Worm (Caenorhabditis elegans) whole organism, L4 larva: ENCODE results near the gene F40F4.7.
A peak's percentile ranks its signal among the peaks of the same experiment; 100 is the strongest.

Source experiments
- D1046.2 ChIP-seq: fragments of 200-800 bp; sonication (Bioruptor generic); IDR thresholded peaks from 2 replicates; pipeline ENCODE4 v1.3.6; 2022; ENCODE audit warnings: missing genetic modification characterization, missing compliant biosample characterization
- F26F4.8 ChIP-seq: fragments of 200-800 bp; sonication (Bioruptor generic); conservative IDR thresholded peaks from 2 replicates; pipeline ENCODE4 v1.3.6; 2022; ENCODE audit warnings: missing genetic modification characterization, missing compliant biosample characterization
- F37D6.2 ChIP-seq: sonication (generic microtip); optimal IDR thresholded peaks from 2 replicates; lab custom pipeline; 2016; ENCODE audit warnings: mild to moderate bottlenecking, missing genetic modification characterization, missing compliant biosample characterization
- F44E2.7 ChIP-seq: fragments of 200-800 bp; sonication (Bioruptor generic); IDR thresholded peaks from 2 replicates; pipeline ENCODE4 v2.1.2; 2022; ENCODE audit warnings: missing genetic modification characterization, missing compliant biosample characterization
- R02D3.7 ChIP-seq: fragments of 150-350 bp; sonication (generic microtip); optimal IDR thresholded peaks from 3 replicates; lab custom pipeline; 2014; ENCODE audit warnings: missing biosample characterization, missing genetic modification characterization
- T20F7.1 ChIP-seq: fragments of 200-800 bp; sonication (Bioruptor generic); optimal IDR thresholded peaks from 2 replicates; lab custom pipeline; 2018; ENCODE audit warnings: mild to moderate bottlenecking, missing genetic modification characterization, missing compliant biosample characterization
- T26A8.4 ChIP-seq: fragments of 200-800 bp; sonication (Bioruptor generic); IDR thresholded peaks from 2 replicates; pipeline ENCODE4 v1.3.6; 2022; ENCODE audit warnings: missing genetic modification characterization, missing compliant biosample characterization
- Y48G9A.11 ChIP-seq: fragments of 200-800 bp; sonication (Bioruptor generic); IDR thresholded peaks from 2 replicates; pipeline ENCODE4 v1.3.6; 2022; ENCODE audit warnings: missing genetic modification reagents, missing genetic modification characterization, missing compliant biosample characterization
- Y75B8A.6 ChIP-seq: fragments of 200-800 bp; sonication (Bioruptor generic); IDR thresholded peaks from 2 replicates; pipeline ENCODE4 v1.3.6; 2022; ENCODE audit warnings: missing genetic modification reagents, missing genetic modification characterization, missing compliant biosample characterization
- ZK337.2 ChIP-seq: fragments of 200-800 bp; sonication (Bioruptor generic); IDR thresholded peaks from 2 replicates; pipeline ENCODE4 v1.3.6; 2022; ENCODE audit warnings: missing genetic modification reagents, missing genetic modification characterization, missing compliant biosample characterization
- ZK546.5 ChIP-seq, 2 experiments: sonication (generic microtip); optimal IDR thresholded peaks; 2 replicates each; lab custom pipeline; 2017; ENCODE audit warnings: missing biosample characterization in 2 of 2, missing genetic modification characterization in 2 of 2
- ama-1 ChIP-seq: fragments of 150-350 bp; optimal IDR thresholded peaks from 2 replicates; lab custom pipeline; 2014; ENCODE audit warnings: inconsistent platforms, mixed read lengths
- ceh-28 ChIP-seq: fragments of 150-350 bp; optimal IDR thresholded peaks from 2 replicates; lab custom pipeline; 2014; ENCODE audit warnings: missing biosample characterization, missing genetic modification reagents, missing genetic modification characterization
- ceh-32 ChIP-seq: sonication (generic microtip); optimal IDR thresholded peaks from 2 replicates; lab custom pipeline; 2016; ENCODE audit warnings: mild to moderate bottlenecking, missing genetic modification characterization, missing compliant biosample characterization; ENCODE audit not compliant: poor library complexity
- ceh-62 ChIP-seq: sonication (generic microtip); optimal IDR thresholded peaks from 2 replicates; lab custom pipeline; 2017; ENCODE audit warnings: missing biosample characterization, missing genetic modification characterization
- ceh-82 ChIP-seq: sonication (generic microtip); optimal IDR thresholded peaks from 2 replicates; lab custom pipeline; 2017; ENCODE audit warnings: missing biosample characterization, missing genetic modification characterization
- ces-1 ChIP-seq: fragments of 150-350 bp; sonication (generic microtip); optimal IDR thresholded peaks from 4 replicates; lab custom pipeline; 2014; ENCODE audit warnings: missing biosample characterization, missing genetic modification reagents, missing genetic modification characterization
- ctbp-1 ChIP-seq: fragments of 200-800 bp; sonication (Bioruptor generic); IDR thresholded peaks from 2 replicates; pipeline ENCODE4 v1.3.6; 2022; ENCODE audit warnings: missing genetic modification reagents, missing genetic modification characterization, missing compliant biosample characterization
- daf-16 ChIP-seq, 3 experiments: sonication (generic microtip); optimal IDR thresholded peaks; 2 replicates each; lab custom pipeline; 2016 to 2017; ENCODE audit warnings: missing genetic modification characterization in 3 of 3, missing genetic modification reagents in 3 of 3, mild to moderate bottlenecking in 2 of 3, missing compliant biosample characterization in 2 of 3, missing biosample characterization in 1 of 3, moderate library complexity in 1 of 3
- daf-19 ChIP-seq: fragments of 200-800 bp; sonication (Bioruptor generic); conservative IDR thresholded peaks from 2 replicates; pipeline ENCODE4 v1.3.6; 2022; ENCODE audit warnings: missing genetic modification characterization, missing compliant biosample characterization
- daf-8 ChIP-seq: fragments of 200-800 bp; sonication (Bioruptor generic); IDR thresholded peaks from 2 replicates; pipeline ENCODE4 v1.3.6; 2022; ENCODE audit warnings: missing genetic modification characterization, missing compliant biosample characterization
- dmd-9 ChIP-seq: fragments of 200-800 bp; sonication (Bioruptor generic); IDR thresholded peaks from 2 replicates; pipeline ENCODE4 v1.3.6; 2022; ENCODE audit warnings: missing genetic modification reagents, missing genetic modification characterization, missing compliant biosample characterization
- dpl-1 ChIP-seq: fragments of 150-350 bp; optimal IDR thresholded peaks from 2 replicates; lab custom pipeline; 2014; ENCODE audit warnings: missing biosample characterization, missing genetic modification reagents, missing genetic modification characterization
- duxl-1 ChIP-seq: sonication (generic microtip); optimal IDR thresholded peaks from 2 replicates; lab custom pipeline; 2016; ENCODE audit warnings: mild to moderate bottlenecking, missing genetic modification characterization, moderate library complexity, missing compliant biosample characterization; ENCODE audit not compliant: poor library complexity
- dve-1 ChIP-seq: sonication (generic microtip); optimal IDR thresholded peaks from 2 replicates; lab custom pipeline; 2017; ENCODE audit warnings: antibody characterized with exemption, mild to moderate bottlenecking, missing genetic modification characterization, missing compliant biosample characterization; ENCODE audit not compliant: insufficient read depth
- egl-43 ChIP-seq: fragments of 200-800 bp; sonication (Bioruptor generic); IDR thresholded peaks from 2 replicates; pipeline ENCODE4 v1.3.6; 2022; ENCODE audit warnings: missing genetic modification reagents, missing genetic modification characterization, missing compliant biosample characterization
- hlh-11 ChIP-seq: fragments of 200-800 bp; sonication (Bioruptor generic); optimal IDR thresholded peaks from 2 replicates; lab custom pipeline; 2018; ENCODE audit warnings: mild to moderate bottlenecking, missing genetic modification characterization, missing compliant biosample characterization
- hlh-30 ChIP-seq: sonication (generic microtip); optimal IDR thresholded peaks from 2 replicates; lab custom pipeline; 2017; ENCODE audit warnings: antibody characterized with exemption, mild to moderate bottlenecking, missing genetic modification characterization, missing compliant biosample characterization; ENCODE audit not compliant: insufficient read depth
- hmg-1.1 ChIP-seq: fragments of 200-800 bp; sonication (Bioruptor generic); IDR thresholded peaks from 2 replicates; pipeline ENCODE4 v1.3.6; 2022; ENCODE audit warnings: missing genetic modification reagents, missing genetic modification characterization, missing compliant biosample characterization
- lim-7 ChIP-seq: fragments of 200-800 bp; sonication (Bioruptor generic); IDR thresholded peaks from 2 replicates; pipeline ENCODE4 v1.3.6; 2022; ENCODE audit warnings: missing genetic modification characterization, missing compliant biosample characterization
- lin-29 ChIP-seq: fragments of 200-800 bp; sonication (Bioruptor generic); IDR thresholded peaks from 2 replicates; pipeline ENCODE4 v1.3.6; 2022; ENCODE audit warnings: missing genetic modification reagents, missing genetic modification characterization, missing compliant biosample characterization
- lin-38 ChIP-seq: fragments of 200-800 bp; sonication (Bioruptor generic); IDR thresholded peaks from 2 replicates; pipeline ENCODE4 v1.3.6; 2022; ENCODE audit warnings: missing genetic modification reagents, missing genetic modification characterization, missing compliant biosample characterization
- lin-39 ChIP-seq: fragments of 150-350 bp; optimal IDR thresholded peaks from 2 replicates; lab custom pipeline; 2014; ENCODE audit warnings: missing biosample characterization, missing genetic modification reagents, missing genetic modification characterization
- lir-3 ChIP-seq: sonication (generic microtip); optimal IDR thresholded peaks from 2 replicates; lab custom pipeline; 2016; ENCODE audit warnings: mild to moderate bottlenecking, missing genetic modification characterization, missing compliant biosample characterization
- madf-9 ChIP-seq: fragments of 200-800 bp; sonication (Bioruptor generic); conservative IDR thresholded peaks from 2 replicates; pipeline ENCODE4 v1.3.6; 2022; ENCODE audit warnings: missing genetic modification reagents, missing genetic modification characterization, missing compliant biosample characterization
- mep-1 ChIP-seq: fragments of 150-350 bp; sonication (generic microtip); optimal IDR thresholded peaks from 3 replicates; lab custom pipeline; 2014; ENCODE audit warnings: missing biosample characterization, missing genetic modification characterization
- mes-2 ChIP-seq: sonication (generic microtip); optimal IDR thresholded peaks from 2 replicates; lab custom pipeline; 2016; ENCODE audit warnings: missing genotype, mild to moderate bottlenecking, missing genetic modification characterization, missing compliant biosample characterization; ENCODE audit not compliant: poor library complexity, severe bottlenecking
- nhr-11 ChIP-seq: fragments of 150-350 bp; optimal IDR thresholded peaks from 2 replicates; lab custom pipeline; 2014; ENCODE audit warnings: missing biosample characterization, missing genetic modification characterization
- nhr-111 ChIP-seq: fragments of 200-800 bp; sonication (Bioruptor generic); optimal IDR thresholded peaks from 2 replicates; lab custom pipeline; 2018; ENCODE audit warnings: mild to moderate bottlenecking, missing genetic modification characterization, missing compliant biosample characterization
- nhr-28 ChIP-seq: fragments of 150-350 bp; optimal IDR thresholded peaks from 2 replicates; lab custom pipeline; 2014; ENCODE audit warnings: missing biosample characterization, missing genetic modification characterization
- nhr-41 ChIP-seq: fragments of 200-800 bp; sonication (Bioruptor generic); IDR thresholded peaks from 2 replicates; pipeline ENCODE4 v1.3.6; 2022; ENCODE audit warnings: missing genetic modification reagents, missing genetic modification characterization, missing compliant biosample characterization
- nhr-42 ChIP-seq: fragments of 200-800 bp; sonication (Bioruptor generic); IDR thresholded peaks from 2 replicates; pipeline ENCODE4 v1.3.6; 2022; ENCODE audit warnings: missing genetic modification characterization, missing compliant biosample characterization
- nhr-48 ChIP-seq: sonication (generic microtip); optimal IDR thresholded peaks from 2 replicates; lab custom pipeline; 2016; ENCODE audit warnings: mild to moderate bottlenecking, missing genetic modification characterization, missing compliant biosample characterization
- nhr-6 ChIP-seq: fragments of 150-350 bp; optimal IDR thresholded peaks from 2 replicates; lab custom pipeline; 2014; ENCODE audit warnings: missing biosample characterization, missing genetic modification characterization
- nhr-77 ChIP-seq: fragments of 150-350 bp; optimal IDR thresholded peaks from 2 replicates; lab custom pipeline; 2014; ENCODE audit warnings: missing biosample characterization, missing genetic modification characterization
- pqm-1 ChIP-seq: sonication (generic microtip); optimal IDR thresholded peaks from 2 replicates; lab custom pipeline; 2017; ENCODE audit warnings: missing biosample characterization, missing genetic modification characterization
- skn-1 ChIP-seq: fragments of 150-350 bp; optimal IDR thresholded peaks from 2 replicates; lab custom pipeline; 2014; ENCODE audit warnings: missing biosample characterization, missing genetic modification characterization
- spr-1 ChIP-seq: sonication (generic microtip); optimal IDR thresholded peaks from 2 replicates; lab custom pipeline; 2016; ENCODE audit warnings: mild to moderate bottlenecking, missing genetic modification characterization, missing compliant biosample characterization
- tra-1 ChIP-seq: fragments of 200-800 bp; sonication (Bioruptor generic); IDR thresholded peaks from 2 replicates; pipeline ENCODE4 v1.3.6; 2022; ENCODE audit warnings: missing genetic modification reagents, missing genetic modification characterization, missing compliant biosample characterization
- unc-39 ChIP-seq: sonication (generic microtip); optimal IDR thresholded peaks from 2 replicates; lab custom pipeline; 2017; ENCODE audit warnings: missing biosample characterization, missing genetic modification characterization
- zfp-2 ChIP-seq: sonication (generic microtip); optimal IDR thresholded peaks from 2 replicates; lab custom pipeline; 2016; ENCODE audit warnings: mild to moderate bottlenecking, missing genetic modification characterization, missing compliant biosample characterization
- zfp-3 ChIP-seq: fragments of 200-800 bp; sonication (Bioruptor generic); conservative IDR thresholded peaks from 2 replicates; pipeline ENCODE4 v1.3.6; 2022; ENCODE audit warnings: missing genetic modification reagents, missing genetic modification characterization, missing compliant biosample characterization

F40F4.7 gene

DNA sequence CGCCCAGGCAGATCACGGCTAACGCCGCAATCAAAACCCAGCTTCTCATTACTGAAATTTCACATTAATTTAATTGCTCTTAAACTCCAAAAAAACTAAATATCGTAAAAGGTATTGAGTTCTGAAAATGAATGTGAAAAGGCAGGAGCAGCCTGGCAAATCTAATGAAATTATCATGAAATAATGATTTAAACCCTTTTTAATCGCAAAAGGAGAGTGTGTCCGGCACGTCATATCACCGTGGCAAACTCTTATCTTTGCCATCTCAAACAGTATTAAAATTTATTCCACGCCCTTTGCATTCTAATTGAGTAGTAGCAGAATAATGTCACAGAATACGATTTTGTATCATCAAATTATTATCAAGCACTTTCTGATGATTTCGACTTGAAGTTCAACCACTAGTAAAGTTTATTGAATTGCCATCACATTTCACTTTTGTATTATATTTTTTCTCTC, 10.3 kb downstream of the F40F4.7 start, which contains the start of gene F28B4.3 (continued):
- no peak for TF ChIP-seq nhr-6 (tag; lab: Kevin White, UChicago)
- no peak for TF ChIP-seq daf-8 (GFP tag; lab: Robert Waterston, UW)
- TF ChIP-seq lir-3 (tag; lab: Kevin White, UChicago): no peak
- no peak for TF ChIP-seq nhr-42
- 0 out of 2 replicates have a peak, but pooled peaks have one; percentile 47 for TF ChIP-seq tra-1 (GFP tag; lab: Robert Waterston, UW)
- TF ChIP-seq dve-1 (tag; lab: Kevin White, UChicago): peak; percentile 75
- TF ChIP-seq ZK337.2 (GFP tag; lab: Robert Waterston, UW): no peak
- TF ChIP-seq hlh-30: no peak
- peak; percentile 86 for TF ChIP-seq nhr-28
- TF ChIP-seq dpl-1: no peak
- no peak for TF ChIP-seq daf-19 (GFP tag; lab: Robert Waterston, UW)
- no peak for TF ChIP-seq lin-29 (GFP tag; lab: Robert Waterston, UW)
- no peak for TF ChIP-seq mep-1 (tag; lab: Kevin White, UChicago)
- no peak for TF ChIP-seq unc-39 (tag; lab: Kevin White, UChicago)
- TF ChIP-seq madf-9: no peak
- peak; percentile 68 for TF ChIP-seq hlh-11 (tag; lab: Kevin White, UChicago)
- no peak for TF ChIP-seq ceh-28
- no peak for TF ChIP-seq egl-43 (GFP tag; lab: Robert Waterston, UW)
- no peak for TF ChIP-seq T26A8.4
- no peak for TF ChIP-seq T20F7.1 (GFP tag; lab: Kevin White, UChicago)
- TF ChIP-seq ces-1 (GFP tag; lab: Kevin White, UChicago): no peak
- TF ChIP-seq ZK546.5 (tag; optimal IDR thresholded peaks at IDR 0.05; lab: Kevin White, UChicago): no peak
- TF ChIP-seq R02D3.7 (tag; lab: Kevin White, UChicago): no peak
- no peak for TF ChIP-seq ceh-82 (tag; lab: Kevin White, UChicago)
- no peak for TF ChIP-seq daf-16 (GFP tag; optimal IDR thresholded peaks at IDR 0.05; lab: Kevin White, UChicago)
- peak; percentile 37 for TF ChIP-seq daf-16 (tag; optimal IDR thresholded peaks at IDR 0.05; lab: Kevin White, UChicago)
- no peak for TF ChIP-seq nhr-11 (tag; lab: Kevin White, UChicago)
- TF ChIP-seq D1046.2: no peak
- TF ChIP-seq hmg-1.1: no peak
- no peak for TF ChIP-seq Y48G9A.11 (GFP tag; lab: Robert Waterston, UW)
- TF ChIP-seq mes-2: peak; percentile 29
- no peak for TF ChIP-seq zfp-3 (GFP tag; lab: Robert Waterston, UW)
- TF ChIP-seq F26F4.8 (GFP tag; lab: Robert Waterston, UW): no peak
- TF ChIP-seq Y75B8A.6 (GFP tag; lab: Robert Waterston, UW): no peak
- no peak for TF ChIP-seq ceh-62 (tag; lab: Kevin White, UChicago)
- TF ChIP-seq lim-7 (GFP tag; lab: Robert Waterston, UW): no peak
- TF ChIP-seq duxl-1 (tag; lab: Kevin White, UChicago): peak; percentile 3
- no peak for TF ChIP-seq F44E2.7 (GFP tag; lab: Robert Waterston, UW)
- TF ChIP-seq skn-1: no peak
- peak; percentile 96 for TF ChIP-seq pqm-1
- TF ChIP-seq nhr-77 (tag; lab: Kevin White, UChicago): peak; percentile 47
- TF ChIP-seq ama-1 (lab: Kevin White, UChicago): no peak
- no peak for TF ChIP-seq nhr-111
- no peak for TF ChIP-seq lin-38 (GFP tag; lab: Robert Waterston, UW)
- TF ChIP-seq dmd-9 (GFP tag; lab: Robert Waterston, UW): no peak
- TF ChIP-seq spr-1: no peak
- no peak for TF ChIP-seq nhr-48
- no peak for TF ChIP-seq lin-39
- no peak for TF ChIP-seq ceh-32 (tag; lab: Kevin White, UChicago)
- no peak for TF ChIP-seq F37D6.2
- no peak for TF ChIP-seq nhr-41 (GFP tag; lab: Robert Waterston, UW)
- no peak for TF ChIP-seq ctbp-1 (GFP tag; lab: Robert Waterston, UW)
- no peak for TF ChIP-seq zfp-2 (tag; lab: Kevin White, UChicago)
